Fruit fly (Drosophila melanogaster) whole organism, embryonic: ENCODE measurements around the gene Rack1.

Source experiments
- Abd-B ChIP-seq: fragments of 200-800 bp; sonication (Bioruptor generic); optimal IDR thresholded peaks from 2 replicates; lab custom pipeline; 2018; ENCODE audit warnings: missing biosample characterization, mild to moderate bottlenecking, missing genetic modification characterization, moderate library complexity
- Antp ChIP-seq: fragments of 200-800 bp; sonication (Bioruptor generic); optimal IDR thresholded peaks from 3 replicates; lab custom pipeline; 2016; ENCODE audit warnings: missing biosample characterization, missing genetic modification characterization
- CG10565 ChIP-seq: fragments of 200-800 bp; sonication (Bioruptor generic); optimal IDR thresholded peaks from 3 replicates; lab custom pipeline; 2016; ENCODE audit warnings: missing biosample characterization, mild to moderate bottlenecking, missing genetic modification characterization
- CG11085 ChIP-seq: fragments of 200-800 bp; sonication (Bioruptor generic); IDR thresholded peaks from 2 replicates; pipeline ENCODE4 v1.3.6; 2022; ENCODE audit warnings: missing biosample characterization, missing genetic modification characterization
- CG11456 ChIP-seq: fragments of 200-800 bp; sonication (Bioruptor generic); IDR thresholded peaks from 3 replicates; pipeline ENCODE4 v1.3.6; 2022; ENCODE audit warnings: missing biosample characterization, missing genetic modification characterization
- CG13296 ChIP-seq: fragments of 200-800 bp; sonication (Bioruptor generic); optimal IDR thresholded peaks from 3 replicates; lab custom pipeline; 2018; ENCODE audit warnings: missing biosample characterization, mild to moderate bottlenecking, missing genetic modification characterization
- CG1529 ChIP-seq: fragments of 200-800 bp; sonication (Bioruptor generic); optimal IDR thresholded peaks from 3 replicates; lab custom pipeline; 2018; ENCODE audit warnings: missing biosample characterization, missing genetic modification characterization
- CG2116 ChIP-seq: fragments of 200-800 bp; sonication (Bioruptor generic); optimal IDR thresholded peaks from 3 replicates; lab custom pipeline; 2018; ENCODE audit warnings: missing biosample characterization, mild to moderate bottlenecking, missing genetic modification characterization
- CG2120 ChIP-seq: fragments of 200-800 bp; sonication (Bioruptor generic); optimal IDR thresholded peaks from 3 replicates; lab custom pipeline; 2016; ENCODE audit warnings: missing biosample characterization, missing genetic modification characterization
- CG34224 ChIP-seq: fragments of 200-800 bp; sonication (Bioruptor generic); IDR thresholded peaks from 3 replicates; pipeline ENCODE4 v1.3.6; 2022; ENCODE audit warnings: missing biosample characterization, missing genetic modification characterization; ENCODE audit not compliant: partially characterized antibody
- CG4360 ChIP-seq: fragments of 200-800 bp; sonication (Bioruptor generic); IDR thresholded peaks from 2 replicates; pipeline ENCODE4 v1.3.6; 2022; ENCODE audit warnings: missing biosample characterization, missing genetic modification characterization
- CG43689 ChIP-seq: fragments of 200-800 bp; sonication (Bioruptor generic); IDR thresholded peaks from 2 replicates; pipeline ENCODE4 v1.3.6; 2022; ENCODE audit warnings: missing biosample characterization, missing genetic modification characterization
- CG4424 ChIP-seq: fragments of 200-800 bp; sonication (Bioruptor generic); optimal IDR thresholded peaks from 3 replicates; lab custom pipeline; 2016; ENCODE audit warnings: missing biosample characterization, missing genetic modification characterization
- CG4820 ChIP-seq: fragments of 200-800 bp; sonication (Bioruptor generic); optimal IDR thresholded peaks from 3 replicates; lab custom pipeline; 2016; ENCODE audit warnings: missing biosample characterization, missing genetic modification characterization
- CG6175 ChIP-seq: fragments of 200-800 bp; sonication (Bioruptor generic); IDR thresholded peaks from 3 replicates; pipeline ENCODE4 v1.3.6; 2022; ENCODE audit warnings: missing biosample characterization, missing genetic modification characterization
- CG6683 ChIP-seq: fragments of 200-800 bp; sonication (Bioruptor generic); optimal IDR thresholded peaks from 2 replicates; lab custom pipeline; 2017; ENCODE audit warnings: missing biosample characterization, mild to moderate bottlenecking, missing genetic modification characterization, missing genetic modification reagents
- CG6689 ChIP-seq: fragments of 200-800 bp; sonication (Bioruptor generic); IDR thresholded peaks from 2 replicates; pipeline ENCODE4 v1.3.6; 2022; ENCODE audit warnings: missing biosample characterization, missing genetic modification characterization
- CG7372 ChIP-seq: fragments of 200-800 bp; sonication (Bioruptor generic); IDR thresholded peaks from 2 replicates; pipeline ENCODE4 v1.3.6; 2022; ENCODE audit warnings: missing biosample characterization, missing genetic modification characterization
- CG7786 ChIP-seq: fragments of 200-800 bp; sonication (Bioruptor generic); optimal IDR thresholded peaks from 2 replicates; lab custom pipeline; 2016; ENCODE audit warnings: missing biosample characterization, missing genetic modification characterization
- CG8281 ChIP-seq: fragments of 200-800 bp; sonication (Bioruptor generic); optimal IDR thresholded peaks from 2 replicates; lab custom pipeline; 2018; ENCODE audit warnings: missing biosample characterization, mild to moderate bottlenecking, missing genetic modification characterization, moderate library complexity
- CG9817 ChIP-seq: fragments of 200-800 bp; sonication (Bioruptor generic); optimal IDR thresholded peaks from 2 replicates; lab custom pipeline; 2018; ENCODE audit warnings: missing biosample characterization, mild to moderate bottlenecking, missing genetic modification characterization, moderate library complexity
- Dek ChIP-seq: fragments of 200-800 bp; sonication (Bioruptor generic); optimal IDR thresholded peaks from 3 replicates; lab custom pipeline; 2019; ENCODE audit warnings: missing biosample characterization, mild to moderate bottlenecking, missing genetic modification characterization, moderate library complexity
- Dref ChIP-seq: fragments of 200-800 bp; sonication (Bioruptor generic); IDR thresholded peaks from 2 replicates; pipeline ENCODE4 v1.3.6; 2022; ENCODE audit warnings: missing biosample characterization, missing genetic modification characterization
- E2f1 ChIP-seq: fragments of 200-800 bp; sonication (Bioruptor generic); IDR thresholded peaks from 2 replicates; pipeline ENCODE4 v1.3.6; 2022; ENCODE audit warnings: missing biosample characterization, missing genetic modification characterization
- Fer3 ChIP-seq: fragments of 200-800 bp; sonication (Bioruptor generic); optimal IDR thresholded peaks from 2 replicates; lab custom pipeline; 2018; ENCODE audit warnings: missing biosample characterization, mild to moderate bottlenecking, missing genetic modification characterization, moderate library complexity
- Hr39 ChIP-seq: fragments of >200 bp; optimal IDR thresholded peaks from 2 replicates; lab custom pipeline; 2017
- Hsf ChIP-seq: fragments of 200-800 bp; sonication (Bioruptor generic); optimal IDR thresholded peaks from 3 replicates; lab custom pipeline; 2016; ENCODE audit warnings: missing biosample characterization, missing genetic modification characterization
- Mrtf ChIP-seq: fragments of 200-800 bp; sonication (Bioruptor generic); IDR thresholded peaks from 3 replicates; pipeline ENCODE4 v1.3.6; 2022; ENCODE audit warnings: missing biosample characterization, missing genetic modification characterization
- Side ChIP-seq: fragments of 200-800 bp; sonication (Bioruptor generic); optimal IDR thresholded peaks from 2 replicates; lab custom pipeline; 2016; ENCODE audit warnings: missing biosample characterization, missing genetic modification characterization
- Sry-δ ChIP-seq: fragments of 200-800 bp; sonication (Bioruptor generic); optimal IDR thresholded peaks from 2 replicates; lab custom pipeline; 2016; ENCODE audit warnings: missing biosample characterization, missing genetic modification characterization
- Tbp ChIP-seq: fragments of >200 bp; optimal IDR thresholded peaks from 2 replicates; lab custom pipeline; 2018; ENCODE audit warnings: missing biosample characterization, missing genetic modification characterization
- Vsx1 ChIP-seq: fragments of 200-800 bp; sonication (Bioruptor generic); optimal IDR thresholded peaks from 2 replicates; lab custom pipeline; 2017; ENCODE audit warnings: missing biosample characterization, mild to moderate bottlenecking, missing genetic modification characterization, missing genetic modification reagents
- aop ChIP-seq: fragments of 200-800 bp; sonication (Bioruptor generic); IDR thresholded peaks from 2 replicates; pipeline ENCODE4 v1.3.6; 2022; ENCODE audit warnings: missing biosample characterization, missing genetic modification characterization
- corto ChIP-seq: fragments of 200-800 bp; sonication (Bioruptor generic); optimal IDR thresholded peaks from 2 replicates; lab custom pipeline; 2016; ENCODE audit warnings: missing biosample characterization, mild to moderate bottlenecking, missing genetic modification characterization, moderate library complexity
- da ChIP-seq: fragments of 200-800 bp; sonication (Bioruptor generic); optimal IDR thresholded peaks from 2 replicates; lab custom pipeline; 2016; ENCODE audit warnings: missing biosample characterization, missing genetic modification characterization
- dmrt11E ChIP-seq: fragments of 200-800 bp; sonication (Bioruptor generic); optimal IDR thresholded peaks from 3 replicates; lab custom pipeline; 2018; ENCODE audit warnings: missing biosample characterization, mild to moderate bottlenecking, missing genetic modification characterization, moderate library complexity
- esg ChIP-seq: fragments of 200-800 bp; sonication (Bioruptor generic); conservative IDR thresholded peaks from 2 replicates; pipeline ENCODE4 v1.3.6; 2022; ENCODE audit warnings: missing biosample characterization, missing genetic modification characterization
- eve ChIP-seq, 2 experiments: fragments of >200 bp; optimal IDR thresholded peaks; 2 replicates each; lab custom pipeline; 2017; ENCODE audit warnings: missing biosample characterization in 2 of 2, missing genetic modification characterization in 2 of 2
- gcm ChIP-seq: fragments of 200-800 bp; sonication (Bioruptor generic); optimal IDR thresholded peaks from 2 replicates; lab custom pipeline; 2019; ENCODE audit warnings: missing biosample characterization, mild to moderate bottlenecking, missing genetic modification characterization, moderate library complexity
- hb ChIP-seq: fragments of 200-800 bp; sonication (Bioruptor generic); IDR thresholded peaks from 3 replicates; pipeline ENCODE4 v1.3.6; 2022; ENCODE audit warnings: missing biosample characterization, missing genetic modification characterization; ENCODE audit not compliant: partially characterized antibody
- insv ChIP-seq, 2 experiments: fragments of 200-800 bp; sonication (Bioruptor generic); optimal IDR thresholded peaks; 3 replicates each; lab custom pipeline; 2016 to 2018; ENCODE audit warnings: missing biosample characterization in 2 of 2, missing genetic modification characterization in 2 of 2
- knrl ChIP-seq: fragments of 200-800 bp; sonication (Bioruptor generic); IDR thresholded peaks from 3 replicates; pipeline ENCODE4 v1.3.6; 2022; ENCODE audit warnings: missing biosample characterization, missing genetic modification characterization; ENCODE audit not compliant: partially characterized antibody
- onecut ChIP-seq: fragments of 200-800 bp; sonication (Bioruptor generic); IDR thresholded peaks from 2 replicates; pipeline ENCODE4 v1.3.6; 2022; ENCODE audit warnings: missing biosample characterization, missing genetic modification characterization
- peb ChIP-seq: fragments of 200-800 bp; sonication (Bioruptor generic); IDR thresholded peaks from 2 replicates; pipeline ENCODE4 v1.3.6; 2022; ENCODE audit warnings: missing biosample characterization, missing genetic modification characterization
- salm ChIP-seq: fragments of 200-800 bp; sonication (Bioruptor generic); optimal IDR thresholded peaks from 2 replicates; lab custom pipeline; 2018; ENCODE audit warnings: missing biosample characterization, mild to moderate bottlenecking, missing genetic modification characterization
- sd ChIP-seq: fragments of 200-800 bp; sonication (Bioruptor generic); optimal IDR thresholded peaks from 3 replicates; lab custom pipeline; 2018; ENCODE audit warnings: missing biosample characterization, mild to moderate bottlenecking, missing genetic modification characterization, moderate library complexity
- sens ChIP-seq: fragments of 200-800 bp; sonication (Bioruptor generic); peaks from one replicate; lab custom pipeline; 2016; ENCODE audit warnings: missing biosample characterization, missing genetic modification characterization
- stwl ChIP-seq: fragments of 200-800 bp; sonication (Bioruptor generic); optimal IDR thresholded peaks from 3 replicates; lab custom pipeline; 2018; ENCODE audit warnings: missing biosample characterization, mild to moderate bottlenecking, missing genetic modification characterization, moderate library complexity
- tap ChIP-seq: fragments of 200-800 bp; optimal IDR thresholded peaks from 3 replicates; lab custom pipeline; 2019; ENCODE audit warnings: missing biosample characterization, mild to moderate bottlenecking, missing genetic modification characterization, moderate library complexity
- tll ChIP-seq, 2 experiments: fragments of 200-800 bp in 1 of 2; fragments of >200 bp in 1 of 2; sonication (Bioruptor generic) in 1 of 2; optimal IDR thresholded peaks; 2 replicates each; lab custom pipeline; 2017 to 2019; ENCODE audit warnings: missing biosample characterization in 2 of 2, missing genetic modification characterization in 2 of 2, mild to moderate bottlenecking in 1 of 2, moderate library complexity in 1 of 2
- twi ChIP-seq: fragments of 200-800 bp; optimal IDR thresholded peaks from 2 replicates; lab custom pipeline; 2019; ENCODE audit warnings: missing biosample characterization, mild to moderate bottlenecking, missing genetic modification characterization, moderate library complexity
- vvl ChIP-seq: fragments of 200-800 bp; sonication (Bioruptor generic); IDR thresholded peaks from 2 replicates; pipeline ENCODE4 v1.3.6; 2022; ENCODE audit warnings: missing biosample characterization, missing genetic modification characterization

The Rack1 gene

DNA sequence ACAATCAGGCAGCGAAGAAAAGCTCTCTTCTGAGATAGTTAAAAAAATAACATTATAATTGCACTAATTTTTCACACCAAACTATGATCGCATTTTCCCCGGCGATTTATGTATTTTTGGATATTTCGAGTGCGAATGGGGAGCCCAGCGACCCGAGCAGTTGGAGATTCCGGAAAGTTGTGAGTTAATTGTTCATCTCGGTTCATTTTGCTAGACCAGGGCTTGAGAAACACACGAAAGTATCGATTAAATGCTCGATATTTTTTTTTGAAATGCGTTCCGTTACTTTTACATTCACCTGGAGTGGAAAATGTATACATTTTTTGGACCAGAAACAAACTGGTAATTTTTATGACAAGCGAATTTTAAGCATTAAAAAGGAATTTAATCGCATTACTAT, 16.6 kb downstream of the Rack1 start, which contains the start of gene Cdc14 (continued):
- TF ChIP-seq Dek (tag; lab: Kevin White, UChicago) (no peak), Mrtf (GFP tag; lab: Robert Waterston, UW) (no peak), CG6175 (GFP tag; lab: Robert Waterston, UW) (no peak), CG8281 (no peak), CG4820 (GFP tag; lab: Kevin White, UChicago) (no peak), CG6683 (GFP tag; lab: Kevin White, UChicago) (no peak), Hr39 (lab: Kevin White, UChicago) (no peak), hb (GFP tag; lab: Robert Waterston, UW) (peak; percentile 53; the same call in 1 of the 3 replicates), CG1529 (no peak), salm (no peak), sd (tag; lab: Kevin White, UChicago) (no peak), CG11085 (GFP tag; lab: Robert Waterston, UW) (no peak), CG6689 (GFP tag; lab: Robert Waterston, UW) (no peak), peb (GFP tag; lab: Robert Waterston, UW) (no peak), Hsf (no peak), corto (no peak), CG34224 (peak; percentile 59; the same call in 2 of the 3 replicates), Sry-δ (peak; percentile 10), tll (GFP tag; optimal IDR thresholded peaks at IDR 0.05; lab: Kevin White, UChicago) (no peak), CG2116 (peak; percentile 6), Tbp (GFP tag; lab: Kevin White, UChicago) (no peak), Vsx1 (no peak), knrl (GFP tag; lab: Robert Waterston, UW) (peak; percentile 55; the same call in 2 of the 3 replicates), Abd-B (GFP tag; lab: Kevin White, UChicago) (no peak), Fer3 (tag; lab: Kevin White, UChicago) (no peak), E2f1 (GFP tag; lab: Robert Waterston, UW) (no peak), CG9817 (tag; lab: Kevin White, UChicago) (no peak), aop (no peak), tap (tag; lab: Kevin White, UChicago) (no peak), CG7372 (GFP tag; lab: Robert Waterston, UW) (no peak), CG4424 (GFP tag; lab: Kevin White, UChicago) (no peak), vvl (GFP tag; lab: Robert Waterston, UW) (0 out of 2 replicates have a peak, but pooled peaks have one; percentile 7), insv (GFP tag; optimal IDR thresholded peaks at IDR 0.05; lab: Kevin White, UChicago) (no peak), Antp (GFP tag; lab: Kevin White, UChicago) (no peak), twi (tag; lab: Kevin White, UChicago) (no peak), onecut (no peak), CG2120 (GFP tag; lab: Kevin White, UChicago) (no peak), gcm (no peak), sens (GFP tag; lab: Kevin White, UChicago) (peak; percentile 61), CG43689 (GFP tag; lab: Robert Waterston, UW) (no peak), Dref (GFP tag; lab: Robert Waterston, UW) (peak; percentile 72), Side (GFP tag; lab: Kevin White, UChicago) (no peak), CG13296 (GFP tag; lab: Kevin White, UChicago) (peak; percentile 46), esg (GFP tag; lab: Robert Waterston, UW) (no peak), eve (GFP tag; optimal IDR thresholded peaks at IDR 0.05; lab: Kevin White, UChicago) (no peak), stwl (tag; lab: Kevin White, UChicago) (peak; percentile 9), CG7786 (GFP tag; lab: Kevin White, UChicago) (no peak), CG4360 (GFP tag; lab: Robert Waterston, UW) (no peak), CG11456 (GFP tag; lab: Robert Waterston, UW) (no peak), CG10565 (GFP tag; lab: Kevin White, UChicago) (no peak), da (GFP tag; lab: Kevin White, UChicago) (no peak), dmrt11E (tag; lab: Kevin White, UChicago) (no peak)
